Worm (Caenorhabditis elegans): ENCODE measurements around the gene pde-4.

- no peak for TF ChIP-seq snpc-4 (tag; optimal IDR thresholded peaks at IDR 0.05)
- peak; percentile 7 for TF ChIP-seq zag-1 (tag; optimal IDR thresholded peaks at IDR 0.05)
- TF ChIP-seq alr-1 (tag; optimal IDR thresholded peaks at IDR 0.05) = no peak
- no peak for TF ChIP-seq skn-1 (tag; optimal IDR thresholded peaks at IDR 0.05)
- no peak for TF ChIP-seq ama-1 (optimal IDR thresholded peaks at IDR 0.05)
- TF ChIP-seq nhr-77 (tag; optimal IDR thresholded peaks at IDR 0.05) = no peak
- TF ChIP-seq fos-1 (tag; optimal IDR thresholded peaks at IDR 0.05) = no peak
- TF ChIP-seq nhr-10 (tag; optimal IDR thresholded peaks at IDR 0.05) = no peak
- no peak for TF ChIP-seq unc-39 (tag; optimal IDR thresholded peaks at IDR 0.05)
- no peak for TF ChIP-seq nhr-11 (tag; optimal IDR thresholded peaks at IDR 0.05)
- no peak for TF ChIP-seq elt-3 (tag; optimal IDR thresholded peaks at IDR 0.05)
- TF ChIP-seq lin-13 (GFP tag; optimal IDR thresholded peaks at IDR 0.05) = no peak
Observed at ce11 chrII:7631677-7632210, 19.3 kb downstream of the pde-4 start.

All from whole organism, L2 larva.